Fruit fly (Drosophila melanogaster): ENCODE results near the gene dpy.

DNA sequence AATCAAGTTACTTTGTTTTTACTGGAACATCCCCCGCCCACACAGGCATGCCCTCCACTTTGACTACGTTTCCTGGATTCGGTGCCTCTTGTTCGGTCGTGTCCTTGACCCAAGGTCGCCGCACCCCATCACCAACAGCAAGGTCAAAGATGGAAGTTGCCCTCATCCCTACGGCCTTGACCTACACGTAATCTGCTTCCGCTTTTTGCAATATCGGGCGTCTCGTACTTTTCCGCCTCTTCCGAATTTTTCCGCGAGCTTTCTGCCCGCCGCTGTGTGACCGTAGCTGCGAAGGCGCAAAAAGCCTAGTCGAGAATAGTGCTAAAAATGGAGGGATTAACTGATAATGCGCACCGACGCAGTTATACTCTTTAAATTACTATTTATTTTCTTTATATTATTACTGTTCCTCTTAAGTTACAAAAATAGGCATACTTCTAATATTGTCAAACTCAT lies 157.5 kb downstream of the dpy start, which contains the start of gene Gs1l:
- TF ChIP-seq CG8478 (optimal IDR thresholded peaks at IDR 0.05) (no peak), CTCF (optimal IDR thresholded peaks at IDR 0.05) (no peak)
